Worm (Caenorhabditis elegans) whole organism, L2 larva: ENCODE measurements around the gene let-70.

Source experiments
- C34F6.9 ChIP-seq: fragments of 150-350 bp; optimal IDR thresholded peaks from 2 replicates; lab custom pipeline; 2014; ENCODE audit warnings: missing biosample characterization, missing genetic modification characterization
- aly-2 ChIP-seq: fragments of 150-350 bp; optimal IDR thresholded peaks from 2 replicates; lab custom pipeline; 2014; ENCODE audit warnings: missing biosample characterization, missing genetic modification characterization
- blmp-1 ChIP-seq: sonication (generic microtip); optimal IDR thresholded peaks from 2 replicates; lab custom pipeline; 2017; ENCODE audit warnings: missing genetic modification characterization, mild to moderate bottlenecking, missing compliant biosample characterization, antibody characterized with exemption, moderate library complexity; ENCODE audit not compliant: insufficient read depth
- elt-3 ChIP-seq: sonication (generic microtip); optimal IDR thresholded peaks from 2 replicates; lab custom pipeline; 2017; ENCODE audit warnings: missing biosample characterization, missing genetic modification characterization
- fos-1 ChIP-seq: fragments of 150-350 bp; optimal IDR thresholded peaks from 2 replicates; lab custom pipeline; 2014; ENCODE audit warnings: missing biosample characterization, missing genetic modification characterization
- lin-13 ChIP-seq: fragments of 150-350 bp; optimal IDR thresholded peaks from 2 replicates; lab custom pipeline; 2014; ENCODE audit warnings: missing biosample characterization, missing genetic modification reagents, missing genetic modification characterization
- snpc-4 ChIP-seq: fragments of 150-350 bp; optimal IDR thresholded peaks from 2 replicates; lab custom pipeline; 2014; ENCODE audit warnings: missing biosample characterization, missing genetic modification characterization
- ztf-4 ChIP-seq: fragments of 150-350 bp; optimal IDR thresholded peaks from 2 replicates; lab custom pipeline; 2014; ENCODE audit warnings: missing biosample characterization, missing genetic modification characterization

- TF ChIP-seq blmp-1 (no peak), snpc-4 (no peak), aly-2 (tag; lab: Kevin White, UChicago) (no peak), C34F6.9 (tag; lab: Kevin White, UChicago) (no peak), fos-1 (tag; lab: Kevin White, UChicago) (no peak), lin-13 (no peak), elt-3 (tag; lab: Kevin White, UChicago) (no peak), ztf-4 (no peak)
Measured at ce11 chrIV:11105724-11106123, 23.7 kb upstream of the let-70 start, which contains the start of gene srlf-24.
